Worm (Caenorhabditis elegans) whole organism, L3 larva: ENCODE measurements around the gene scl-10.
A peak's percentile ranks its signal among the peaks of the same experiment; 100 is the strongest.

Experiments
- R02D3.7 ChIP-seq: fragments of 150-350 bp; optimal IDR thresholded peaks from 2 replicates; lab custom pipeline; 2014; ENCODE audit warnings: missing biosample characterization, missing genetic modification characterization
- aly-2 ChIP-seq: fragments of 150-350 bp; optimal IDR thresholded peaks from 2 replicates; lab custom pipeline; 2014; ENCODE audit warnings: missing biosample characterization, missing genetic modification characterization
- ama-1 ChIP-seq: fragments of 150-350 bp; optimal IDR thresholded peaks from 2 replicates; lab custom pipeline; 2018
- ceh-28 ChIP-seq: fragments of 150-350 bp; optimal IDR thresholded peaks from 2 replicates; lab custom pipeline; 2014; ENCODE audit warnings: missing biosample characterization, missing genetic modification reagents, missing genetic modification characterization
- ceh-82 ChIP-seq: fragments of 150-350 bp; optimal IDR thresholded peaks from 2 replicates; lab custom pipeline; 2014; ENCODE audit warnings: missing biosample characterization, missing genetic modification characterization
- ceh-9 ChIP-seq: sonication (generic microtip); optimal IDR thresholded peaks from 2 replicates; lab custom pipeline; 2018; ENCODE audit warnings: missing biosample characterization, missing genetic modification characterization
- egl-27 ChIP-seq: sonication (generic microtip); optimal IDR thresholded peaks from 4 replicates; lab custom pipeline; 2017; ENCODE audit warnings: missing biosample characterization, missing genetic modification reagents, missing genetic modification characterization
- elt-1 ChIP-seq: fragments of 150-350 bp; optimal IDR thresholded peaks from 2 replicates; lab custom pipeline; 2014; ENCODE audit warnings: missing biosample characterization, missing genetic modification characterization
- elt-3 ChIP-seq, 3 experiments: fragments of 150-350 bp in 1 of 3; sonication (generic microtip) in 2 of 3; optimal IDR thresholded peaks; 2 replicates in 2 of 3; 4 replicates in 1 of 3; lab custom pipeline; 2014 to 2017; ENCODE audit warnings: missing biosample characterization in 3 of 3, missing genetic modification characterization in 3 of 3
- eor-1 ChIP-seq, 2 experiments: fragments of 150-350 bp; optimal IDR thresholded peaks; 2 replicates each; lab custom pipeline; 2014 to 2018; ENCODE audit warnings: missing biosample characterization in 2 of 2, missing genetic modification characterization in 2 of 2
- fkh-10 ChIP-seq: sonication (generic microtip); optimal IDR thresholded peaks from 2 replicates; lab custom pipeline; 2017; ENCODE audit warnings: missing biosample characterization, missing genetic modification reagents, missing genetic modification characterization
- fos-1 ChIP-seq: fragments of 150-350 bp; optimal IDR thresholded peaks from 2 replicates; lab custom pipeline; 2014; ENCODE audit warnings: missing biosample characterization, missing genetic modification characterization
- hmg-11 ChIP-seq: sonication (generic microtip); optimal IDR thresholded peaks from 2 replicates; lab custom pipeline; 2016; ENCODE audit warnings: missing genetic modification characterization, missing compliant biosample characterization
- lsy-12 ChIP-seq: sonication (generic microtip); optimal IDR thresholded peaks from 2 replicates; lab custom pipeline; 2016; ENCODE audit warnings: mild to moderate bottlenecking, missing genetic modification characterization, missing compliant biosample characterization
- mdl-1 ChIP-seq: fragments of 150-350 bp; optimal IDR thresholded peaks from 2 replicates; lab custom pipeline; 2014; ENCODE audit warnings: missing biosample characterization, missing genetic modification characterization
- mml-1 ChIP-seq: fragments of 150-350 bp; sonication (generic microtip); optimal IDR thresholded peaks from 3 replicates; lab custom pipeline; 2014; ENCODE audit warnings: missing biosample characterization, missing genetic modification characterization
- nhr-12 ChIP-seq: fragments of 150-350 bp; optimal IDR thresholded peaks from 2 replicates; lab custom pipeline; 2014; ENCODE audit warnings: missing biosample characterization, missing genetic modification characterization
- nhr-23 ChIP-seq: fragments of 150-350 bp; optimal IDR thresholded peaks from 2 replicates; lab custom pipeline; 2014; ENCODE audit warnings: missing biosample characterization, missing genetic modification reagents, missing genetic modification characterization
- nhr-237 ChIP-seq: fragments of 150-350 bp; optimal IDR thresholded peaks from 2 replicates; lab custom pipeline; 2014; ENCODE audit warnings: missing biosample characterization, missing genetic modification characterization
- nhr-25 ChIP-seq: sonication (generic microtip); optimal IDR thresholded peaks from 2 replicates; lab custom pipeline; 2017; ENCODE audit warnings: missing biosample characterization, missing genetic modification characterization
- nhr-43 ChIP-seq: sonication (generic microtip); optimal IDR thresholded peaks from 2 replicates; lab custom pipeline; 2016; ENCODE audit warnings: mild to moderate bottlenecking, missing genetic modification characterization, missing compliant biosample characterization; ENCODE audit not compliant: poor library complexity, severe bottlenecking
- nhr-67 ChIP-seq: fragments of 150-350 bp; optimal IDR thresholded peaks from 2 replicates; lab custom pipeline; 2014; ENCODE audit warnings: missing biosample characterization, missing genetic modification characterization
- nhr-76 ChIP-seq: fragments of 150-350 bp; sonication (generic microtip); optimal IDR thresholded peaks from 5 replicates; lab custom pipeline; 2014; ENCODE audit warnings: missing biosample characterization, missing genetic modification characterization
- nhr-77 ChIP-seq: fragments of 150-350 bp; optimal IDR thresholded peaks from 2 replicates; lab custom pipeline; 2014; ENCODE audit warnings: missing biosample characterization, missing genetic modification characterization
- pqm-1 ChIP-seq: fragments of 150-350 bp; optimal IDR thresholded peaks from 2 replicates; lab custom pipeline; 2017; ENCODE audit warnings: missing biosample characterization, missing genetic modification characterization, inconsistent platforms
- sea-2 ChIP-seq: fragments of 150-350 bp; sonication (generic microtip); optimal IDR thresholded peaks from 4 replicates; lab custom pipeline; 2014; ENCODE audit warnings: missing biosample characterization, missing genetic modification reagents, missing genetic modification characterization
- snpc-4 ChIP-seq: fragments of 150-350 bp; optimal IDR thresholded peaks from 2 replicates; lab custom pipeline; 2014; ENCODE audit warnings: missing biosample characterization, missing genetic modification characterization
- tbx-2 ChIP-seq: sonication (generic microtip); optimal IDR thresholded peaks from 2 replicates; lab custom pipeline; 2016; ENCODE audit warnings: mild to moderate bottlenecking, missing genetic modification characterization, missing compliant biosample characterization
- unc-62 ChIP-seq: fragments of 150-350 bp; sonication (generic microtip); optimal IDR thresholded peaks from 4 replicates; lab custom pipeline; 2014; ENCODE audit warnings: missing biosample characterization, missing genetic modification reagents, missing genetic modification characterization
- zag-1 ChIP-seq: fragments of 150-350 bp; optimal IDR thresholded peaks from 2 replicates; lab custom pipeline; 2014; ENCODE audit warnings: missing biosample characterization, missing genetic modification characterization
- ztf-11 ChIP-seq: fragments of 150-350 bp; optimal IDR thresholded peaks from 2 replicates; lab custom pipeline; 2014; ENCODE audit warnings: missing biosample characterization, missing genetic modification characterization
- ztf-4 ChIP-seq: fragments of 150-350 bp; optimal IDR thresholded peaks from 2 replicates; lab custom pipeline; 2014; ENCODE audit warnings: missing biosample characterization, missing genetic modification characterization

The scl-10 gene

DNA sequence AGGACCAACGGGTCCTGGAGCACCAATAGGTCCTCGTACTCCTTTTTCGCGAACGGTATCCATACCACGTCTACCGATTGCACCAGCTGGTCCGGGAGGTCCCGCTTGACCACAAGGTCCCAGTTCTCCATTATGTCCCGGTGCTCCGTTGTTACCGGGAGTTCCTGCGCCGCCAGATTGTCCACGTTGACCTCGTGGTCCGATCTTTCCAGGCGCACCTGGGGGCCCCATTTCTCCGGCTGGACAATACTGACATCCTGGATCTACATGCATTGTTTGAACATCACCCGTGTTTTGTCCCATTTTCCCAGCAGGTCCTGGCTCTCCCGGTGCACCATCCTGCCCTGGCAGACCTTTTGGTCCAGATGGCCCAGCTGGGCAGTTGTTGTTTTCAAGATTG lies 17.8 kb downstream of the scl-10 start:
- no peak for TF ChIP-seq nhr-76 (tag; lab: Kevin White, UChicago)
- TF ChIP-seq, all 47 proteins: peak for 0

DNA sequence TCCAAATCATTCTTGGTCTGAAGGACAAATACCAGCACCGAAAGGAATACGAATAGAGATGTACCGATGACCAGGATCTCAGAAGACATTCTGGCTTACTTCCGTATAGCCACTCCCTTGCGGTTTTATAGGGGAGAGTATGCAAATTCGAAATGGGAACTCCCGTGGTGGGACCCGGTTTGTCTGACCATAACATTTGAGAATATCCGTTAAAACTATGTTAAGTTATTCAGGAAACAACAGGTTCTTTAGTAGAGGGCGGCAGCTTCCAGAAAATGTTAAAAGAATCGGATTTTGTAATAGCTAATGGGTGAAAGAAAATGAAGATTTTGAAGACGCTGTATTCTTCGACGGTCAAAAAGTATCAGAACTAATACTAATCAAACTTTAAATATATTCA lies 18.9 kb downstream of the scl-10 start, which contains the start of gene col-131:
col-131 (minus strand) TSS at position 101 of the 400 bp plus-strand sequence.
- TF ChIP-seq nhr-12 (tag; lab: Kevin White, UChicago): no peak
- TF ChIP-seq mml-1 (tag; lab: Kevin White, UChicago): no peak
- no peak for TF ChIP-seq lsy-12 (tag; lab: Kevin White, UChicago)
- TF ChIP-seq nhr-237: no peak
- no peak for TF ChIP-seq snpc-4
- TF ChIP-seq mdl-1 (tag; lab: Kevin White, UChicago): no peak
- TF ChIP-seq unc-62 (GFP tag; lab: Kevin White, UChicago): no peak
- no peak for TF ChIP-seq sea-2 (GFP tag; lab: Kevin White, UChicago)
- TF ChIP-seq fos-1 (tag; lab: Kevin White, UChicago): no peak
- TF ChIP-seq nhr-76 (tag; lab: Kevin White, UChicago): no peak
- TF ChIP-seq tbx-2: no peak
- TF ChIP-seq fkh-10 (GFP tag; lab: Kevin White, UChicago): no peak
- TF ChIP-seq, all 47 proteins: peak for 0

DNA sequence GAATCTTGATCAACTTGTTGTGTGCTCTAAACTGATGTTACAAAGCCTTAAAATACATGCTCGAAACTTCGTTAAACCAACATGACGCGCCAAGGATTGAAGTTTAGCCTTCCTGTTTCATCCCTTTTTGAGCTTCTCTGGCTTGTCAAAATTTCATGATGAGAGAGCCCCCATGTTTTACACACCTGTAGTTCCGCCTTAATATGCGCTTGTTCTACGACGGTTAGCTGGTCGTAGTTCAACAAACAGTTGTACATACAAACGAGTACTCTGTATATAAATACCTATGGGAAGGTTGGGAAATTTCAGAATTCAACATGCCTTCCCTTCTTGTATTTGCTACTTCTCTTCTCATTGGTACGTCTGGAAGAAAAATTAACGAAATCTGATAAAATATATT lies 20.2 kb downstream of the scl-10 start, which contains the start of gene scl-6:
scl-6 (plus strand) TSS at position 301 of the 400 bp plus-strand sequence.
- TF ChIP-seq ama-1 (no peak), ztf-4 (tag; lab: Kevin White, UChicago) (no peak), fos-1 (tag; lab: Kevin White, UChicago) (no peak), ceh-28 (no peak), tbx-2 (no peak), ceh-9 (tag; lab: Kevin White, UChicago) (no peak), hmg-11 (tag; lab: Kevin White, UChicago) (no peak), nhr-12 (tag; lab: Kevin White, UChicago) (no peak), nhr-67 (tag; lab: Kevin White, UChicago) (no peak), ceh-82 (tag; lab: Kevin White, UChicago) (no peak)

DNA sequence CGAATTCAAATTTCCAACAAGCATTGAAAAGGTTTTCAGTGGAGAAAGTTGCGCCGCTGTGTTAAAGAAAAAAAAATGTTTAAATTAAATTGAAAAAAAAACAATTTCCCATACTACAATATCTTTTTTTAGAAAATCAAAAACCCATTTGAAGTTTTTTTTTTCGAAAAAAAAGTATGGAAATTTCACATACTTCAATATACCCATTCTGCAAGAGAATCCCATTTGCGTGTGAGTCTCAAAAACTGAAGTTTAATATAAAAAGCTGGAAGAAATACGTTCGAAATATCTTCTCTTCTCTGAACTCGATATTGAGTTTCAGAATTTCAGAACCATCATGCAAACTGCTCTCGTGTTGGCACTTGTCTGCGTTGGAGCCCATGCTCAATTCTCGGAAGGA lies 21.9 kb downstream of the scl-10 start, which contains the start of gene scl-7:
scl-7 (plus strand) TSS at position 301 of the 400 bp plus-strand sequence.
- TF ChIP-seq ceh-9 (tag; lab: Kevin White, UChicago): no peak
- no peak for TF ChIP-seq R02D3.7 (tag; lab: Kevin White, UChicago)
- no peak for TF ChIP-seq fkh-10 (GFP tag; lab: Kevin White, UChicago)
- TF ChIP-seq zag-1: no peak
- no peak for TF ChIP-seq aly-2
- TF ChIP-seq elt-1 (tag; lab: Kevin White, UChicago): no peak
- TF ChIP-seq, all 47 proteins: peak for 0

DNA sequence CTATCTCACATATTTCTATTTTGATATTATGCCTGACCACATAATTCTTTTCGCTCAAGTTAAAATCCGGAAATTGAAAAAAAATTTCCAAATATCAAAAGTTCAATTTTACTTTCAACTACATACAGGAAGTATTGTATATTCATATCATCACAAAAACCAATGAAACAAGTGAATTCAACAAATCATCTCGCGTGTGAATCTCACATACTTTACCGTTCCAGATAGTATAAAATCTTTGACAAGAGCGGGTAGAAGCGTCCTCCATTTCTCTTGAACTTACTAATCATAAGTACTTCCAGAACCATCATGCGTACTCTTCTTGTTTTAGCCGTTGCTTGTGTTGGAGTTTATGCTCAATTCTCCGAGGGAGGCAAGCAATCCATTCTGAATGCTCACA lies 23.2 kb downstream of the scl-10 start, which contains the start of gene scl-8:
scl-8 (plus strand) TSS at position 301 of the 400 bp plus-strand sequence.
- TF ChIP-seq ceh-82 (tag; lab: Kevin White, UChicago) (no peak), fkh-10 (GFP tag; lab: Kevin White, UChicago) (no peak)

DNA sequence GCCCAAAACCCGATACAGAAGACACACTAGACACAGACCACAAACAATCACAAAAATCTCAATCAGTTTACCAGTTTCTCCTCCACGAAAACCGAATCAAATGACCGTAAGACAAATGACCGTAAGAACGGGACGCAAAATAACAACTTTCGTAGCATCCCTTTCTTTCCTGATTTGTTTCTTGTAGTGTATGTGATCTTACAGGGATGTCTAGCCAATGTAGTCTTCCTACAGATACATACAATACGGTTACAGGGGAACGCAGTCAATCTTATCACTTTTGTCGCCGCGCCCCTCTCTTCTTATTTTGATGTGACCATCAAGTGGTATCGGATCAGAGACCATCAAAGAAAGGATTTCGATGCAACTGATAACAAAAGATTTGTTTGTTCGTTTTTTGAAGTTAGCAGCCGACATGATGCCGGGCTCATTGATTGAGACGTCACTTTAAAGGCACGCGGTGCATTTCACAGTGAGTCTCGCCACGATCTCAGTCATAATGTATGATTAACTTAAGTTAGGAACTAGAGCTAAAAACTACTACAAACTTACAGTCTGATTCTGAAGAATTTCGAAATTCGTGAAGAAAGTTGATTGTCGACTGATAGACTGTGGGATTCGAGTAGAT lies 27.5 kb downstream of the scl-10 start:
- TF ChIP-seq sea-2 (GFP tag; lab: Kevin White, UChicago) (no peak), nhr-23 (tag; lab: Kevin White, UChicago) (peak; percentile 51), elt-3 (tag; optimal IDR thresholded peaks at IDR 0.05; lab: Kevin White, UChicago) (peak in 2 of 3 experiments; percentile 43 to 47), ztf-11 (tag; lab: Kevin White, UChicago) (no peak), nhr-237 (no peak), pqm-1 (tag; lab: Kevin White, UChicago) (no peak), fkh-10 (GFP tag; lab: Kevin White, UChicago) (no peak), nhr-43 (peak; percentile 63), nhr-25 (tag; lab: Kevin White, UChicago) (peak; percentile 17)

DNA sequence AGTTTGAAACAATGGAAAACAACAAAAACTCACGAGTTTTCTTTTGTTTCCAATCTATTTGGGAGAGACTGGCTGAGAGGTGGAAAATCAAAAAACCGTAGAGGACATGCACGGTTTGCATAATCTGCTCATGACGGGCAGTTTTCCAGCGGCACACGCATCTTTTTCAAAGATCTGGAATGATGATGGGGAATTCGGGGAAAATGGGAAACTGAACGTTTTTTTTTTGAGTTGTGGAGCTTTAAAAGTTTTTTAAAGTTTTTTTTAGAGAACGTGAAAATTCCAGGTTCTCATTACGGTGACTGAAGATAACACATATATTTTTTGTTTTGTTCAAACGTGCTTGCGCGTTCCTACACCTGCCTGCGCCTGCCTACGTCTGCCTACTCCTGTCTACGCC lies 28.4 kb downstream of the scl-10 start, which contains the start of gene C39E9.7:
C39E9.7 (minus strand) TSS at position 101 of the 400 bp plus-strand sequence.
- no peak for TF ChIP-seq eor-1 (tag; optimal IDR thresholded peaks at IDR 0.05; lab: Kevin White, UChicago)
- no peak for TF ChIP-seq R02D3.7 (tag; lab: Kevin White, UChicago)
- no peak for TF ChIP-seq tbx-2
- no peak for TF ChIP-seq snpc-4
- no peak for TF ChIP-seq ceh-82 (tag; lab: Kevin White, UChicago)
- no peak for TF ChIP-seq nhr-12 (tag; lab: Kevin White, UChicago)
- TF ChIP-seq egl-27: no peak
- TF ChIP-seq nhr-77 (tag; lab: Kevin White, UChicago): no peak
- TF ChIP-seq sea-2 (GFP tag; lab: Kevin White, UChicago): no peak
- TF ChIP-seq, all 47 proteins: peak for 0
